Worm (Caenorhabditis elegans) whole organism, L1 larva: ENCODE measurements around the gene Y38E10A.9.

Experiments
- ama-1 ChIP-seq: fragments of 150-350 bp; optimal IDR thresholded peaks from 2 replicates; lab custom pipeline; 2014
- egl-27 ChIP-seq, 2 experiments: fragments of 150-350 bp in 1 of 2; sonication (generic microtip); optimal IDR thresholded peaks; 3 replicates each; lab custom pipeline; 2017 to 2018; ENCODE audit warnings: missing biosample characterization in 2 of 2, missing genetic modification characterization in 2 of 2, missing genetic modification reagents in 2 of 2
- fkh-10 ChIP-seq: sonication (generic microtip); optimal IDR thresholded peaks from 2 replicates; lab custom pipeline; 2017; ENCODE audit warnings: missing biosample characterization, missing genetic modification reagents, missing genetic modification characterization
- grh-1 ChIP-seq: fragments of 200-800 bp; sonication (Bioruptor generic); IDR thresholded peaks from 2 replicates; pipeline ENCODE4 v1.3.6; 2022; ENCODE audit warnings: missing genetic modification reagents, missing genetic modification characterization, missing compliant biosample characterization
- nhr-76 ChIP-seq: sonication (generic microtip); optimal IDR thresholded peaks from 2 replicates; lab custom pipeline; 2017; ENCODE audit warnings: missing biosample characterization, missing genetic modification characterization
- rnt-1 ChIP-seq: sonication (generic microtip); optimal IDR thresholded peaks from 2 replicates; lab custom pipeline; 2016; ENCODE audit warnings: mild to moderate bottlenecking, missing genetic modification characterization, moderate library complexity, missing compliant biosample characterization

DNA sequence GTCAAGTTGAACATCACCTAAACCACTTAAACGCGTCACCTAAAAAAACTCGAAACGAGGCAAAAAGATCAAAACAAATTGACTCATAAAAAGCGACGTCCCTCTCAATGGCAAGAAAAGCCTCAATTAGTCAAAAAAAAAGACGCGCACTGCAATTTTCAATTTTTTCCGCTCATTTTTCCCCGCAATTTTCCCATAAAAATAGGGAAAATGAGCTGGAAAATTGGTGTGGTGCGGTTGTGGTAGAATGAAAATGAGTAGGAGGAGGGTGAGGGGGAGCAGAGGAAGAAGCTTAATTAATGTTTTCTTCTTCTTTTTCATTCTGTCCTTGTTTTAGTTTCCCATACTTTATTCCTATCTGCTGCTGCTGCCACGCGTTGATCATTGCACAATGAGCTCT, 48.9 kb downstream of the Y38E10A.9 start:
- TF ChIP-seq nhr-76: no peak
- TF ChIP-seq ama-1 (lab: Kevin White, UChicago): no peak
- no peak for TF ChIP-seq rnt-1 (tag; lab: Kevin White, UChicago)
- TF ChIP-seq egl-27 (tag; optimal IDR thresholded peaks at IDR 0.05; lab: Kevin White, UChicago): no peak
- no peak for TF ChIP-seq fkh-10
- no peak for TF ChIP-seq grh-1 (GFP tag; lab: Robert Waterston, UW)
